Worm (Caenorhabditis elegans) whole organism, young adult: ENCODE measurements around the gene srg-15.

ENCODE experiments used
- D2030.7 ChIP-seq: fragments of 200-800 bp; sonication (Bioruptor generic); IDR thresholded peaks from 2 replicates; pipeline ENCODE4 v1.3.6; 2022; ENCODE audit warnings: missing genetic modification reagents, missing genetic modification characterization, missing compliant biosample characterization
- Y79H2A.3 ChIP-seq: fragments of 200-800 bp; sonication (Bioruptor generic); conservative IDR thresholded peaks from 2 replicates; pipeline ENCODE4 v1.3.6; 2022; ENCODE audit warnings: missing genetic modification reagents, missing genetic modification characterization, missing compliant biosample characterization
- ceh-100 ChIP-seq: fragments of 200-800 bp; sonication (Bioruptor generic); IDR thresholded peaks from 2 replicates; pipeline ENCODE4 v1.3.6; 2022; ENCODE audit warnings: missing genetic modification reagents, missing genetic modification characterization, missing compliant biosample characterization
- dpff-1 ChIP-seq: sonication (generic microtip); optimal IDR thresholded peaks from 2 replicates; lab custom pipeline; 2017; ENCODE audit warnings: mild to moderate bottlenecking, missing genetic modification characterization, missing compliant biosample characterization
- lin-35 ChIP-seq, 3 experiments: fragments of 150-350 bp in 2 of 3; sonication (generic microtip) in 1 of 3; optimal IDR thresholded peaks; 2 replicates each; lab custom pipeline; 2014 to 2018; ENCODE audit warnings: missing biosample characterization in 3 of 3, missing genetic modification characterization in 3 of 3, missing genetic modification reagents in 3 of 3
- nhr-90 ChIP-seq: sonication (generic microtip); optimal IDR thresholded peaks from 2 replicates; lab custom pipeline; 2016; ENCODE audit warnings: missing genotype, mild to moderate bottlenecking, missing genetic modification characterization, missing compliant biosample characterization
- unc-130 ChIP-seq: sonication (generic microtip); optimal IDR thresholded peaks from 2 replicates; lab custom pipeline; 2016; ENCODE audit warnings: missing genetic modification reagents, missing genetic modification characterization, missing compliant biosample characterization
- ztf-22 ChIP-seq: fragments of 200-800 bp; sonication (Bioruptor generic); optimal IDR thresholded peaks from 2 replicates; lab custom pipeline; 2018; ENCODE audit warnings: mild to moderate bottlenecking, missing genetic modification characterization, moderate library complexity, missing compliant biosample characterization
- ztf-6 ChIP-seq: fragments of 200-800 bp; sonication (Bioruptor generic); IDR thresholded peaks from 2 replicates; pipeline ENCODE4 v1.3.6; 2022; ENCODE audit warnings: missing genetic modification reagents, missing genetic modification characterization, missing compliant biosample characterization

DNA sequence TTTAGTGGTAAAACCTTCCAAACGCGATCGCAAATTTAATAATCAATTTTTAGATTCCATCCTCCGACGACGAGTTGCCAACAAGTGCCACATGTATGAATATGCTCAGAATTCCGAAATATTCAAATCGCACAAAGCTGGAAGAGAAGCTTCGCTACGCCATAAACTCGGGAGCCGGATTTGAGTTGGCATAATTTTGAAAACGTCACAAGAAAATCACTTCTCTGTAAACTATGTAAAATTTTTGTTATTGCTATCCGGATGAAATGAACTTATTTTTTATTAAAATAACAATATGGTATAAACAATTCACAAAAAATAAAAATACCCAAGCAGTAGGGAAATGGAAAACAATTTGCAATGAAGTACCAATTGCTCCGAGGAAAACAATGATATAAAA lies 41.3 kb downstream of the srg-15 start:
- TF ChIP-seq Y79H2A.3 (GFP tag; lab: Robert Waterston, UW) (no peak), D2030.7 (GFP tag; lab: Robert Waterston, UW) (no peak), dpff-1 (tag; lab: Kevin White, UChicago) (no peak), ztf-22 (no peak), nhr-90 (tag; lab: Kevin White, UChicago) (no peak), unc-130 (GFP tag; lab: Kevin White, UChicago) (no peak), ceh-100 (GFP tag; lab: Robert Waterston, UW) (no peak), lin-35 (GFP tag; optimal IDR thresholded peaks at IDR 0.05; lab: Kevin White, UChicago) (no peak), ztf-6 (GFP tag; lab: Robert Waterston, UW) (no peak)
